Fruit fly (Drosophila melanogaster) whole organism, embryonic: ENCODE measurements around the gene Vps53.

ENCODE experiments used
- Aef1 ChIP-seq: fragments of 200-800 bp; sonication (Bioruptor generic); IDR thresholded peaks from 3 replicates; pipeline ENCODE4 v1.3.6; 2022; ENCODE audit warnings: missing biosample characterization, missing genetic modification characterization
- CG10209 ChIP-seq: fragments of 200-800 bp; sonication (Bioruptor generic); optimal IDR thresholded peaks from 3 replicates; lab custom pipeline; 2017; ENCODE audit warnings: missing biosample characterization, mild to moderate bottlenecking, missing genetic modification characterization, missing genetic modification reagents
- CG10274 ChIP-seq: fragments of 200-800 bp; sonication (Bioruptor generic); optimal IDR thresholded peaks from 3 replicates; lab custom pipeline; 2017; ENCODE audit warnings: missing biosample characterization, mild to moderate bottlenecking, missing genetic modification characterization
- CG10543 ChIP-seq: fragments of 200-800 bp; sonication (Bioruptor generic); optimal IDR thresholded peaks from 3 replicates; lab custom pipeline; 2017; ENCODE audit warnings: missing biosample characterization, mild to moderate bottlenecking, missing genetic modification characterization, moderate library complexity
- CG11085 ChIP-seq: fragments of 200-800 bp; sonication (Bioruptor generic); IDR thresholded peaks from 2 replicates; pipeline ENCODE4 v1.3.6; 2022; ENCODE audit warnings: missing biosample characterization, missing genetic modification characterization
- CG12155 ChIP-seq: fragments of 200-800 bp; sonication (Bioruptor generic); optimal IDR thresholded peaks from 3 replicates; lab custom pipeline; 2016; ENCODE audit warnings: missing biosample characterization, missing genetic modification characterization
- CG12219 ChIP-seq: fragments of 200-800 bp; sonication (Bioruptor generic); optimal IDR thresholded peaks from 3 replicates; lab custom pipeline; 2018; ENCODE audit warnings: missing biosample characterization, mild to moderate bottlenecking, missing genetic modification characterization
- CG1233 ChIP-seq: fragments of 200-800 bp; sonication (Bioruptor generic); optimal IDR thresholded peaks from 4 replicates; lab custom pipeline; 2018; ENCODE audit warnings: missing biosample characterization, mild to moderate bottlenecking, missing genetic modification characterization
- CG14014 ChIP-seq: fragments of 200-800 bp; sonication (Bioruptor generic); IDR thresholded peaks from 2 replicates; pipeline ENCODE4 v1.3.6; 2022; ENCODE audit warnings: missing biosample characterization, missing genetic modification characterization
- CG15011 ChIP-seq: fragments of 200-800 bp; sonication (Bioruptor generic); optimal IDR thresholded peaks from 3 replicates; lab custom pipeline; 2018; ENCODE audit warnings: missing biosample characterization, mild to moderate bottlenecking, missing genetic modification characterization
- CG3163 ChIP-seq: fragments of 200-800 bp; sonication (Bioruptor generic); optimal IDR thresholded peaks from 3 replicates; lab custom pipeline; 2016; ENCODE audit warnings: missing biosample characterization, missing genetic modification characterization
- CG43689 ChIP-seq: fragments of 200-800 bp; sonication (Bioruptor generic); IDR thresholded peaks from 2 replicates; pipeline ENCODE4 v1.3.6; 2022; ENCODE audit warnings: missing biosample characterization, missing genetic modification characterization
- CG4707 ChIP-seq: fragments of 200-800 bp; sonication (Bioruptor generic); optimal IDR thresholded peaks from 2 replicates; lab custom pipeline; 2018; ENCODE audit warnings: missing biosample characterization, mild to moderate bottlenecking, missing genetic modification characterization, moderate library complexity
- CG8089 ChIP-seq: fragments of 200-800 bp; sonication (Bioruptor generic); optimal IDR thresholded peaks from 3 replicates; lab custom pipeline; 2016; ENCODE audit warnings: missing biosample characterization, missing genetic modification characterization
- CG8290 ChIP-seq, 3 experiments: fragments of 200-800 bp; sonication (Bioruptor generic); optimal IDR thresholded peaks; 2 replicates each; lab custom pipeline; 2016 to 2019; ENCODE audit warnings: missing biosample characterization in 3 of 3, missing genetic modification characterization in 3 of 3, mild to moderate bottlenecking in 2 of 3, moderate library complexity in 1 of 3
- CG8924 ChIP-seq: fragments of 200-800 bp; optimal IDR thresholded peaks from 3 replicates; lab custom pipeline; 2019; ENCODE audit warnings: missing biosample characterization, mild to moderate bottlenecking, missing genetic modification characterization, moderate library complexity
- CG9437 ChIP-seq: fragments of 200-800 bp; sonication (Bioruptor generic); optimal IDR thresholded peaks from 2 replicates; lab custom pipeline; 2018; ENCODE audit warnings: missing biosample characterization, mild to moderate bottlenecking, missing genetic modification characterization
- CHES-1-like ChIP-seq: fragments of 200-800 bp; sonication (Bioruptor generic); optimal IDR thresholded peaks from 2 replicates; lab custom pipeline; 2016; ENCODE audit warnings: missing biosample characterization, missing genetic modification characterization
- CoRest ChIP-seq: fragments of 200-800 bp; sonication (Bioruptor generic); optimal IDR thresholded peaks from 3 replicates; lab custom pipeline; 2018; ENCODE audit warnings: missing biosample characterization, mild to moderate bottlenecking, missing genetic modification characterization, moderate library complexity
- D ChIP-seq, 2 experiments: fragments of 200-800 bp in 1 of 2; fragments of >200 bp in 1 of 2; sonication (Bioruptor generic) in 1 of 2; optimal IDR thresholded peaks; 2 replicates in 1 of 2; 3 replicates in 1 of 2; lab custom pipeline; 2017; ENCODE audit warnings: mild to moderate bottlenecking in 1 of 2, missing biosample characterization in 1 of 2, missing genetic modification characterization in 1 of 2, missing genetic modification reagents in 1 of 2
- Dip2 ChIP-seq: fragments of 200-800 bp; sonication (Bioruptor generic); IDR thresholded peaks from 2 replicates; pipeline ENCODE4 v1.3.6; 2022; ENCODE audit warnings: missing biosample characterization, missing genetic modification characterization
- Elba2 ChIP-seq: fragments of 200-800 bp; sonication (Bioruptor generic); optimal IDR thresholded peaks from 3 replicates; lab custom pipeline; 2016; ENCODE audit warnings: missing biosample characterization, missing genetic modification characterization
- Hmr ChIP-seq: fragments of 200-800 bp; sonication (Bioruptor generic); optimal IDR thresholded peaks from 3 replicates; lab custom pipeline; 2017; ENCODE audit warnings: mild to moderate bottlenecking, missing biosample characterization, missing genetic modification reagents, missing genetic modification characterization
- Hr78 ChIP-seq, 2 experiments: fragments of 200-800 bp in 1 of 2; fragments of >200 bp in 1 of 2; sonication (Bioruptor generic) in 1 of 2; optimal IDR thresholded peaks; 2 replicates each; lab custom pipeline; 2017 to 2019; ENCODE audit warnings: missing biosample characterization in 2 of 2, missing genetic modification characterization in 2 of 2, mild to moderate bottlenecking in 1 of 2, moderate library complexity in 1 of 2
- Sox100B ChIP-seq: fragments of 200-800 bp; sonication (Bioruptor generic); optimal IDR thresholded peaks from 3 replicates; lab custom pipeline; 2018; ENCODE audit warnings: missing biosample characterization, mild to moderate bottlenecking, missing genetic modification characterization
- Stat92E ChIP-seq, 3 experiments: fragments of >200 bp in 2 of 3; fragments of 200-800 bp in 1 of 3; sonication (Bioruptor generic) in 1 of 3; optimal IDR thresholded peaks; 2 replicates each; lab custom pipeline; 2017 to 2019; ENCODE audit warnings: missing biosample characterization in 3 of 3, missing genetic modification characterization in 3 of 3, mild to moderate bottlenecking in 1 of 3, moderate library complexity in 1 of 3
- Trl ChIP-seq, 3 experiments: fragments of >200 bp in 2 of 3; fragments of 200-800 bp in 1 of 3; sonication (Bioruptor generic) in 1 of 3; optimal IDR thresholded peaks; 2 replicates in 1 of 3; 3 replicates in 2 of 3; lab custom pipeline; 2016 to 2017; ENCODE audit warnings: missing biosample characterization in 1 of 3, missing genetic modification characterization in 1 of 3
- Xbp1 ChIP-seq: fragments of 200-800 bp; sonication (Bioruptor generic); optimal IDR thresholded peaks from 3 replicates; lab custom pipeline; 2016; ENCODE audit warnings: missing biosample characterization, mild to moderate bottlenecking, missing genetic modification characterization
- amos ChIP-seq: fragments of 200-800 bp; sonication (Bioruptor generic); IDR thresholded peaks from 2 replicates; pipeline ENCODE4 v1.3.6; 2022; ENCODE audit warnings: missing biosample characterization, missing genetic modification characterization; ENCODE audit not compliant: partially characterized antibody
- ara ChIP-seq: fragments of 200-800 bp; sonication (Bioruptor generic); IDR thresholded peaks from 2 replicates; pipeline ENCODE4 v1.3.6; 2022; ENCODE audit warnings: missing biosample characterization, missing genetic modification characterization
- bsh ChIP-seq, 2 experiments: fragments of 200-800 bp; sonication (Bioruptor generic); optimal IDR thresholded peaks; 2 replicates each; lab custom pipeline; 2017 to 2018; ENCODE audit warnings: mild to moderate bottlenecking in 2 of 2, missing biosample characterization in 2 of 2, missing genetic modification characterization in 2 of 2, moderate library complexity in 1 of 2
- cad ChIP-seq: fragments of >200 bp; optimal IDR thresholded peaks from 2 replicates; lab custom pipeline; 2017; ENCODE audit warnings: missing biosample characterization, missing genetic modification characterization
- chm ChIP-seq: fragments of 200-800 bp; sonication (Bioruptor generic); IDR thresholded peaks from 2 replicates; pipeline ENCODE4 v1.3.6; 2022; ENCODE audit warnings: missing biosample characterization, missing genetic modification characterization
- cwo ChIP-seq: fragments of 200-800 bp; sonication (Bioruptor generic); optimal IDR thresholded peaks from 3 replicates; lab custom pipeline; 2017; ENCODE audit warnings: missing biosample characterization, missing genetic modification characterization, mild to moderate bottlenecking, moderate library complexity, missing genetic modification reagents
- dan ChIP-seq: fragments of 200-800 bp; sonication (Bioruptor generic); IDR thresholded peaks from 2 replicates; pipeline ENCODE4 v1.3.6; 2022; ENCODE audit warnings: missing biosample characterization, missing genetic modification characterization
- dmrt11E ChIP-seq: fragments of 200-800 bp; sonication (Bioruptor generic); optimal IDR thresholded peaks from 3 replicates; lab custom pipeline; 2018; ENCODE audit warnings: missing biosample characterization, mild to moderate bottlenecking, missing genetic modification characterization, moderate library complexity
- eve ChIP-seq, 2 experiments: fragments of >200 bp; optimal IDR thresholded peaks; 2 replicates each; lab custom pipeline; 2017; ENCODE audit warnings: missing biosample characterization in 2 of 2, missing genetic modification characterization in 2 of 2
- hbn ChIP-seq: fragments of 200-800 bp; sonication (Bioruptor generic); IDR thresholded peaks from 2 replicates; pipeline ENCODE4 v1.3.6; 2022; ENCODE audit warnings: missing biosample characterization, missing genetic modification characterization; ENCODE audit not compliant: partially characterized antibody
- ind ChIP-seq: fragments of 200-800 bp; sonication (Bioruptor generic); optimal IDR thresholded peaks from 3 replicates; lab custom pipeline; 2016; ENCODE audit warnings: missing biosample characterization, missing genetic modification characterization
- mam ChIP-seq: fragments of 200-800 bp; sonication (Bioruptor generic); optimal IDR thresholded peaks from 3 replicates; lab custom pipeline; 2016; ENCODE audit warnings: missing biosample characterization, missing genetic modification characterization
- mld ChIP-seq: fragments of 200-800 bp; sonication (Bioruptor generic); IDR thresholded peaks from 3 replicates; pipeline ENCODE4 v1.3.6; 2022; ENCODE audit warnings: missing biosample characterization, missing genetic modification characterization; ENCODE audit not compliant: partially characterized antibody
- nom ChIP-seq: fragments of 200-800 bp; sonication (Bioruptor generic); optimal IDR thresholded peaks from 2 replicates; lab custom pipeline; 2017; ENCODE audit warnings: missing biosample characterization, missing genetic modification characterization, mild to moderate bottlenecking, moderate library complexity, missing genetic modification reagents
- prd ChIP-seq, 3 experiments: fragments of >200 bp in 2 of 3; fragments of 200-800 bp in 1 of 3; sonication (Bioruptor generic) in 1 of 3; optimal IDR thresholded peaks in 2 of 3; IDR thresholded peaks in 1 of 3; 2 replicates in 2 of 3; 3 replicates in 1 of 3; pipeline versions ENCODE4 v1.3.6 to Lab custom; 2017 to 2022; ENCODE audit warnings: missing biosample characterization in 1 of 3, missing genetic modification characterization in 1 of 3
- pzg ChIP-seq: fragments of 200-800 bp; sonication (Bioruptor generic); optimal IDR thresholded peaks from 3 replicates; lab custom pipeline; 2018; ENCODE audit warnings: missing biosample characterization, mild to moderate bottlenecking, missing genetic modification characterization, moderate library complexity
- seq ChIP-seq: fragments of 200-800 bp; sonication (Bioruptor generic); IDR thresholded peaks from 2 replicates; pipeline ENCODE4 v1.3.6; 2022; ENCODE audit warnings: missing biosample characterization, missing genetic modification characterization
- so ChIP-seq: fragments of 200-800 bp; sonication (Bioruptor generic); IDR thresholded peaks from 3 replicates; pipeline ENCODE4 v1.3.6; 2022; ENCODE audit warnings: missing biosample characterization, missing genetic modification characterization
- tx ChIP-seq: fragments of 200-800 bp; sonication (Bioruptor generic); optimal IDR thresholded peaks from 2 replicates; lab custom pipeline; 2016; ENCODE audit warnings: missing biosample characterization, missing genetic modification characterization

Gene Vps53

DNA sequence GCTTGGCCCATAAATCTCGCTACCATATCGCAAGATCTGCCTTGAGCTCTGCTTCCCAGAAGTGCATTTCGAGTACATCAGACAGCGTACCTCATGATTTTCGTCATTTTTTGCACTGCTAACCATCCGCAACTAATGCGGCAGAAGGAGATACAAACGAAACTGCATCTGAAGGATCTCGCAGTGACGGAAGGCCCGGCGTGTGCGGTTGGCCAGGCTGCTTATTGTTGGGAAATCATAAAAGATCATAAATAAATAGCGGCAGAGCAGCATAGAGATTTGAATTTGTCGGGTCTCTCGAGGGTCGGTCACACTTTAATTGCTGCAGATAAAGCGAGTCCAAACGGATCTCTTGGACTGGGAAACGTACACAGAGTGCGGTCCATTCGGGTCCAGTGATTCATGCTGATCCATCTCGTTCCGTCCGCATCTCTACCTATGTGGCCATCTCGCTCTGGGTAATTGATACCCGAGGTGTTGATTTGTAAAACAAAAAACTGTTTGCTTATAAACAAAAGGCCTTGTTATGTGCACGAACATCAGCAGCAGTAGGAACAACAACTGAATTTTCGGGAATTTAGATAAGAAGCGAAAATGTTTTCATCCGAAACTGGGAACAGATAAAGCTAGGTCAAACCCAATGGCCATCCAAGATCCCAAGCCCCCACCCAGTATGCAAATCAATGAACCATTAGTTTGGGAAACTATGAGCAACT is 17.2 kb downstream of the Vps53 start (continued):
- TF ChIP-seq CG14014 (GFP tag; lab: Robert Waterston, UW), result no peak
- TF ChIP-seq nom, result no peak
- no peak for TF ChIP-seq CHES-1-like (GFP tag; lab: Kevin White, UChicago)
- no peak for TF ChIP-seq CoRest (tag; lab: Kevin White, UChicago)
- TF ChIP-seq CG10543 (GFP tag; lab: Kevin White, UChicago), result no peak
- TF ChIP-seq seq (GFP tag; lab: Robert Waterston, UW), result no peak
- TF ChIP-seq mam (GFP tag; lab: Kevin White, UChicago), result no peak
- no peak for TF ChIP-seq dan (GFP tag; lab: Robert Waterston, UW)
- TF ChIP-seq chm (GFP tag; lab: Robert Waterston, UW), result no peak
- no peak for TF ChIP-seq Elba2 (GFP tag; lab: Kevin White, UChicago)
- no peak for TF ChIP-seq cwo
- TF ChIP-seq CG12155 (GFP tag; lab: Kevin White, UChicago), result no peak
- TF ChIP-seq CG8089 (GFP tag; lab: Kevin White, UChicago), result no peak
- no peak for TF ChIP-seq CG3163 (GFP tag; lab: Kevin White, UChicago)
- TF ChIP-seq bsh (GFP tag; optimal IDR thresholded peaks at IDR 0.05; lab: Kevin White, UChicago), result no peak
- TF ChIP-seq CG15011, result no peak
- no peak for TF ChIP-seq dmrt11E
- TF ChIP-seq Xbp1 (GFP tag; lab: Kevin White, UChicago), result no peak
- no peak for TF ChIP-seq CG4707 (GFP tag; lab: Kevin White, UChicago)
- TF ChIP-seq Hr78 (GFP tag; optimal IDR thresholded peaks at IDR 0.05; lab: Kevin White, UChicago), result peak in 1 of 2 experiments; percentile 29
- no peak for TF ChIP-seq hbn (GFP tag; lab: Robert Waterston, UW)
- no peak for TF ChIP-seq Sox100B (GFP tag; lab: Kevin White, UChicago)
- TF ChIP-seq CG8924 (tag; lab: Kevin White, UChicago), result peak; percentile 28
- TF ChIP-seq CG12219 (GFP tag; lab: Kevin White, UChicago), result no peak
- no peak for TF ChIP-seq mld
- TF ChIP-seq prd (optimal IDR thresholded peaks at IDR 0.05; lab: Kevin White, UChicago), result no peak
- peak; percentile 71; the same call in 2 of the 3 replicates for TF ChIP-seq prd (GFP tag; IDR thresholded peaks at IDR 0.05; lab: Robert Waterston, UW)
- TF ChIP-seq amos (GFP tag; lab: Robert Waterston, UW), result no peak
- no peak for TF ChIP-seq pzg (GFP tag; lab: Kevin White, UChicago)
- no peak for TF ChIP-seq ara
- TF ChIP-seq D (optimal IDR thresholded peaks at IDR 0.05; lab: Kevin White, UChicago), result peak; percentile 87
- peak; percentile 4 for TF ChIP-seq D (GFP tag; optimal IDR thresholded peaks at IDR 0.05; lab: Kevin White, UChicago)
- no peak for TF ChIP-seq Dip2 (GFP tag; lab: Robert Waterston, UW)
- TF ChIP-seq Hmr, result no peak
- no peak for TF ChIP-seq CG1233
- no peak for TF ChIP-seq tx (GFP tag; lab: Kevin White, UChicago)
- peak in 1 of 3 experiments; percentile 68 for TF ChIP-seq Stat92E (GFP tag; optimal IDR thresholded peaks at IDR 0.05; lab: Kevin White, UChicago)
- TF ChIP-seq CG43689 (GFP tag; lab: Robert Waterston, UW), result no peak
- TF ChIP-seq ind (GFP tag; lab: Kevin White, UChicago), result no peak
- peak; percentile 95 for TF ChIP-seq cad (GFP tag; lab: Kevin White, UChicago)
- TF ChIP-seq CG11085 (GFP tag; lab: Robert Waterston, UW), result no peak
- no peak for TF ChIP-seq eve (GFP tag; optimal IDR thresholded peaks at IDR 0.05; lab: Kevin White, UChicago)
- peak; percentile 5 for TF ChIP-seq CG10274 (GFP tag; lab: Kevin White, UChicago)
- no peak for TF ChIP-seq Trl (optimal IDR thresholded peaks at IDR 0.05; lab: Kevin White, UChicago)
- TF ChIP-seq Trl (GFP tag; optimal IDR thresholded peaks at IDR 0.05; lab: Kevin White, UChicago), result no peak
- TF ChIP-seq Aef1 (GFP tag; lab: Robert Waterston, UW), result no peak
- TF ChIP-seq so (GFP tag; lab: Robert Waterston, UW), result peak; percentile 47; the same call in 1 of the 3 replicates
- TF ChIP-seq CG10209 (GFP tag; lab: Kevin White, UChicago), result no peak
- TF ChIP-seq CG9437, result no peak
- TF ChIP-seq CG8290 (GFP tag; optimal IDR thresholded peaks at IDR 0.05; lab: Kevin White, UChicago), result no peak
- no peak for TF ChIP-seq CG8290 (tag; optimal IDR thresholded peaks at IDR 0.05; lab: Kevin White, UChicago)
